Worm (Caenorhabditis elegans) whole organism, L4 larva: ENCODE measurements around the gene K02G10.5.
A peak's percentile ranks its signal among the peaks of the same experiment; 100 is the strongest.

Experiments
- F44E2.7 ChIP-seq: fragments of 200-800 bp; sonication (Bioruptor generic); IDR thresholded peaks from 2 replicates; pipeline ENCODE4 v2.1.2; 2022; ENCODE audit warnings: missing genetic modification characterization, missing compliant biosample characterization
- F49E8.2 ChIP-seq: sonication (generic microtip); optimal IDR thresholded peaks from 2 replicates; lab custom pipeline; 2016; ENCODE audit warnings: missing compliant biosample characterization, mild to moderate bottlenecking, missing genetic modification characterization, borderline replicate concordance
- T20F7.1 ChIP-seq: fragments of 200-800 bp; sonication (Bioruptor generic); optimal IDR thresholded peaks from 2 replicates; lab custom pipeline; 2018; ENCODE audit warnings: mild to moderate bottlenecking, missing genetic modification characterization, missing compliant biosample characterization
- T26A8.4 ChIP-seq: fragments of 200-800 bp; sonication (Bioruptor generic); IDR thresholded peaks from 2 replicates; pipeline ENCODE4 v1.3.6; 2022; ENCODE audit warnings: missing genetic modification characterization, missing compliant biosample characterization
- Y75B8A.6 ChIP-seq: fragments of 200-800 bp; sonication (Bioruptor generic); IDR thresholded peaks from 2 replicates; pipeline ENCODE4 v1.3.6; 2022; ENCODE audit warnings: missing genetic modification reagents, missing genetic modification characterization, missing compliant biosample characterization
- aha-1 ChIP-seq: fragments of 150-350 bp; peaks from one replicate; lab custom pipeline; 2014; ENCODE audit warnings: missing biosample characterization, missing genetic modification characterization
- attf-4 ChIP-seq: sonication (generic microtip); optimal IDR thresholded peaks from 3 replicates; lab custom pipeline; 2017; ENCODE audit warnings: missing biosample characterization, missing genetic modification characterization
- ces-1 ChIP-seq: fragments of 150-350 bp; sonication (generic microtip); optimal IDR thresholded peaks from 4 replicates; lab custom pipeline; 2014; ENCODE audit warnings: missing biosample characterization, missing genetic modification reagents, missing genetic modification characterization
- cey-2 ChIP-seq: sonication (generic microtip); optimal IDR thresholded peaks from 3 replicates; lab custom pipeline; 2017; ENCODE audit warnings: missing genetic modification characterization, mild to moderate bottlenecking, missing compliant biosample characterization, antibody characterized with exemption, borderline replicate concordance; ENCODE audit not compliant: insufficient read depth
- daf-16 ChIP-seq, 3 experiments: sonication (generic microtip); optimal IDR thresholded peaks; 2 replicates each; lab custom pipeline; 2016 to 2017; ENCODE audit warnings: missing genetic modification characterization in 3 of 3, missing genetic modification reagents in 3 of 3, mild to moderate bottlenecking in 2 of 3, missing compliant biosample characterization in 2 of 3, missing biosample characterization in 1 of 3, moderate library complexity in 1 of 3
- dmd-6 ChIP-seq: fragments of 200-800 bp; sonication (Bioruptor generic); IDR thresholded peaks from 2 replicates; pipeline ENCODE4 v1.3.6; 2022; ENCODE audit warnings: missing genetic modification reagents, missing genetic modification characterization, missing compliant biosample characterization
- dmd-8 ChIP-seq: fragments of 200-800 bp; sonication (Bioruptor generic); IDR thresholded peaks from 2 replicates; pipeline ENCODE4 v1.3.6; 2022; ENCODE audit warnings: missing genetic modification characterization, missing compliant biosample characterization
- dmd-9 ChIP-seq: fragments of 200-800 bp; sonication (Bioruptor generic); IDR thresholded peaks from 2 replicates; pipeline ENCODE4 v1.3.6; 2022; ENCODE audit warnings: missing genetic modification reagents, missing genetic modification characterization, missing compliant biosample characterization
- dve-1 ChIP-seq: sonication (generic microtip); optimal IDR thresholded peaks from 2 replicates; lab custom pipeline; 2017; ENCODE audit warnings: antibody characterized with exemption, mild to moderate bottlenecking, missing genetic modification characterization, missing compliant biosample characterization; ENCODE audit not compliant: insufficient read depth
- hlh-11 ChIP-seq: fragments of 200-800 bp; sonication (Bioruptor generic); optimal IDR thresholded peaks from 2 replicates; lab custom pipeline; 2018; ENCODE audit warnings: mild to moderate bottlenecking, missing genetic modification characterization, missing compliant biosample characterization
- jun-1 ChIP-seq: fragments of 150-350 bp; optimal IDR thresholded peaks from 2 replicates; lab custom pipeline; 2014; ENCODE audit warnings: missing biosample characterization, missing genetic modification reagents, missing genetic modification characterization
- lin-39 ChIP-seq: fragments of 150-350 bp; optimal IDR thresholded peaks from 2 replicates; lab custom pipeline; 2014; ENCODE audit warnings: missing biosample characterization, missing genetic modification reagents, missing genetic modification characterization
- lir-3 ChIP-seq: sonication (generic microtip); optimal IDR thresholded peaks from 2 replicates; lab custom pipeline; 2016; ENCODE audit warnings: mild to moderate bottlenecking, missing genetic modification characterization, missing compliant biosample characterization
- mdt-29 ChIP-seq: fragments of 200-800 bp; sonication (Bioruptor generic); IDR thresholded peaks from 2 replicates; pipeline ENCODE4 v1.3.6; 2022; ENCODE audit warnings: missing genetic modification reagents, missing genetic modification characterization, missing compliant biosample characterization
- mep-1 ChIP-seq: fragments of 150-350 bp; sonication (generic microtip); optimal IDR thresholded peaks from 3 replicates; lab custom pipeline; 2014; ENCODE audit warnings: missing biosample characterization, missing genetic modification characterization
- mes-2 ChIP-seq: sonication (generic microtip); optimal IDR thresholded peaks from 2 replicates; lab custom pipeline; 2016; ENCODE audit warnings: missing genotype, mild to moderate bottlenecking, missing genetic modification characterization, missing compliant biosample characterization; ENCODE audit not compliant: poor library complexity, severe bottlenecking
- nhr-102 ChIP-seq: sonication (generic microtip); optimal IDR thresholded peaks from 2 replicates; lab custom pipeline; 2016; ENCODE audit warnings: mild to moderate bottlenecking, missing genetic modification characterization, moderate library complexity, missing compliant biosample characterization
- nhr-25 ChIP-seq: sonication (generic microtip); optimal IDR thresholded peaks from 2 replicates; lab custom pipeline; 2017; ENCODE audit warnings: missing genetic modification characterization, mild to moderate bottlenecking, missing compliant biosample characterization, antibody characterized with exemption, moderate library complexity, borderline replicate concordance; ENCODE audit not compliant: insufficient read depth
- nhr-28 ChIP-seq: fragments of 150-350 bp; optimal IDR thresholded peaks from 2 replicates; lab custom pipeline; 2014; ENCODE audit warnings: missing biosample characterization, missing genetic modification characterization
- nhr-48 ChIP-seq: sonication (generic microtip); optimal IDR thresholded peaks from 2 replicates; lab custom pipeline; 2016; ENCODE audit warnings: mild to moderate bottlenecking, missing genetic modification characterization, missing compliant biosample characterization
- pha-4 ChIP-seq, 2 experiments: fragments of 150-350 bp in 1 of 2; fragments of 200-800 bp in 1 of 2; sonication (Bioruptor generic) in 1 of 2; IDR thresholded peaks in 1 of 2; optimal IDR thresholded peaks in 1 of 2; 2 replicates each; pipeline versions ENCODE4 v1.3.6 to Lab custom; 2014 to 2022; ENCODE audit warnings: missing genetic modification characterization in 2 of 2, missing genetic modification reagents in 2 of 2, missing biosample characterization in 1 of 2, missing compliant biosample characterization in 1 of 2
- php-3 ChIP-seq: fragments of 200-800 bp; sonication (Bioruptor generic); IDR thresholded peaks from 2 replicates; pipeline ENCODE4 v1.3.6; 2022; ENCODE audit warnings: missing genetic modification reagents, missing genetic modification characterization, missing compliant biosample characterization
- saeg-2 ChIP-seq: fragments of 200-800 bp; sonication (Bioruptor generic); IDR thresholded peaks from 2 replicates; pipeline ENCODE4 v1.3.6; 2022; ENCODE audit warnings: missing genetic modification reagents, missing genetic modification characterization, missing compliant biosample characterization
- tra-1 ChIP-seq: fragments of 200-800 bp; sonication (Bioruptor generic); IDR thresholded peaks from 2 replicates; pipeline ENCODE4 v1.3.6; 2022; ENCODE audit warnings: missing genetic modification reagents, missing genetic modification characterization, missing compliant biosample characterization
- unc-130 ChIP-seq: sonication (generic microtip); optimal IDR thresholded peaks from 2 replicates; lab custom pipeline; 2016; ENCODE audit warnings: missing genetic modification reagents, missing genetic modification characterization, missing compliant biosample characterization
- unc-62 ChIP-seq, 3 experiments: fragments of 150-350 bp in 1 of 3; sonication (generic microtip); optimal IDR thresholded peaks in 2 of 3; peaks in 1 of 3; 1 replicate in 1 of 3; 2 replicates in 2 of 3; lab custom pipeline; 2014 to 2017; ENCODE audit warnings: missing biosample characterization in 3 of 3, missing genetic modification characterization in 3 of 3, missing genetic modification reagents in 3 of 3, missing genotype in 1 of 3

The K02G10.5 gene

ce11 chrX:4673165-4673756, 17.7 kb downstream of the K02G10.5 start, which contains the start of gene tmem-135 (continued):
- TF ChIP-seq php-3 = 0 out of 2 replicates have a peak, but pooled peaks have one; percentile 9
- TF ChIP-seq dmd-8 (GFP tag; lab: Robert Waterston, UW) = no peak
- no peak for TF ChIP-seq tra-1
- TF ChIP-seq lir-3 (tag; lab: Kevin White, UChicago) = no peak
- TF ChIP-seq cey-2 (tag; lab: Kevin White, UChicago) = no peak
- TF ChIP-seq aha-1 (tag; lab: Kevin White, UChicago) = no peak
- no peak for TF ChIP-seq unc-130 (GFP tag; lab: Kevin White, UChicago)
- no peak for TF ChIP-seq lin-39
- no peak for TF ChIP-seq F49E8.2

- TF ChIP-seq hlh-11 (peak; percentile 32), saeg-2 (GFP tag; lab: Robert Waterston, UW) (no peak), tra-1 (0 out of 2 replicates have a peak, but pooled peaks have one; percentile 36), dmd-9 (GFP tag; lab: Robert Waterston, UW) (no peak), dmd-6 (GFP tag; lab: Robert Waterston, UW) (peak; percentile 86), T26A8.4 (GFP tag; lab: Robert Waterston, UW) (no peak), pha-4 (GFP tag; IDR thresholded peaks at IDR 0.05; lab: Robert Waterston, UW) (no peak), pha-4 (tag; optimal IDR thresholded peaks at IDR 0.05; lab: Kevin White, UChicago) (no peak), daf-16 (GFP tag; optimal IDR thresholded peaks at IDR 0.05; lab: Kevin White, UChicago) (no peak), daf-16 (tag; optimal IDR thresholded peaks at IDR 0.05; lab: Kevin White, UChicago) (peak; percentile 47), Y75B8A.6 (no peak), dve-1 (tag; lab: Kevin White, UChicago) (peak; percentile 53), ces-1 (GFP tag; lab: Kevin White, UChicago) (no peak), jun-1 (no peak)
- TF ChIP-seq, all 104 proteins: peak for 5
Measured at ce11 chrX:4671837-4672236, 19.2 kb downstream of the K02G10.5 start.

ce11 chrX:4667788-4668187, 23.2 kb downstream of the K02G10.5 start, which contains the start of gene mfsd-12:
Gene mfsd-12 (plus strand): TSS chrX:4668088.
- TF ChIP-seq mes-2 (tag; lab: Kevin White, UChicago) (peak; percentile 21), nhr-25 (no peak), T20F7.1 (no peak), attf-4 (tag; lab: Kevin White, UChicago) (no peak), nhr-102 (no peak)

- no peak for TF ChIP-seq mep-1 (tag; lab: Kevin White, UChicago)
- no peak for TF ChIP-seq mdt-29
- no peak for TF ChIP-seq F44E2.7
- peak; percentile 41 for TF ChIP-seq nhr-28 (tag; lab: Kevin White, UChicago)
- TF ChIP-seq hlh-11 = peak; percentile 13
- peak; percentile 50 for TF ChIP-seq nhr-48 (tag; lab: Kevin White, UChicago)
- TF ChIP-seq mes-2 (tag; lab: Kevin White, UChicago) = no peak
- no peak for TF ChIP-seq unc-130 (GFP tag; lab: Kevin White, UChicago)
- TF ChIP-seq unc-62 (GFP tag; optimal IDR thresholded peaks at IDR 0.05 in 1 of 2; lab: Kevin White, UChicago) = peak in 1 of 2 experiments; percentile 77
- no peak for TF ChIP-seq unc-62 (tag; optimal IDR thresholded peaks at IDR 0.05; lab: Kevin White, UChicago)
Measured at ce11 chrX:4664649-4665048, 26.3 kb downstream of the K02G10.5 start.
